Worm (Caenorhabditis elegans) whole organism, L3 larva: ENCODE data around the gene srsx-37.

Source experiments
- R02D3.7 ChIP-seq: fragments of 150-350 bp; optimal IDR thresholded peaks from 2 replicates; lab custom pipeline; 2014; ENCODE audit warnings: missing biosample characterization, missing genetic modification characterization
- ZK546.5 ChIP-seq: sonication (generic microtip); optimal IDR thresholded peaks from 2 replicates; lab custom pipeline; 2017; ENCODE audit warnings: missing biosample characterization, missing genetic modification characterization
- ama-1 ChIP-seq: fragments of 150-350 bp; optimal IDR thresholded peaks from 2 replicates; lab custom pipeline; 2018
- ceh-82 ChIP-seq: fragments of 150-350 bp; optimal IDR thresholded peaks from 2 replicates; lab custom pipeline; 2014; ENCODE audit warnings: missing biosample characterization, missing genetic modification characterization
- ceh-9 ChIP-seq: sonication (generic microtip); optimal IDR thresholded peaks from 2 replicates; lab custom pipeline; 2018; ENCODE audit warnings: missing biosample characterization, missing genetic modification characterization
- egl-27 ChIP-seq: sonication (generic microtip); optimal IDR thresholded peaks from 4 replicates; lab custom pipeline; 2017; ENCODE audit warnings: missing biosample characterization, missing genetic modification reagents, missing genetic modification characterization
- egl-5 ChIP-seq: fragments of 150-350 bp; optimal IDR thresholded peaks from 2 replicates; lab custom pipeline; 2017; ENCODE audit warnings: missing biosample characterization, missing genetic modification reagents, missing genetic modification characterization, inconsistent platforms
- elt-1 ChIP-seq: fragments of 150-350 bp; optimal IDR thresholded peaks from 2 replicates; lab custom pipeline; 2014; ENCODE audit warnings: missing biosample characterization, missing genetic modification characterization
- elt-2 ChIP-seq: sonication (generic microtip); optimal IDR thresholded peaks from 2 replicates; lab custom pipeline; 2016; ENCODE audit warnings: missing genetic modification reagents, mild to moderate bottlenecking, missing genetic modification characterization, missing compliant biosample characterization
- elt-3 ChIP-seq, 3 experiments: fragments of 150-350 bp in 1 of 3; sonication (generic microtip) in 2 of 3; optimal IDR thresholded peaks; 2 replicates in 2 of 3; 4 replicates in 1 of 3; lab custom pipeline; 2014 to 2017; ENCODE audit warnings: missing biosample characterization in 3 of 3, missing genetic modification characterization in 3 of 3
- fkh-10 ChIP-seq: sonication (generic microtip); optimal IDR thresholded peaks from 2 replicates; lab custom pipeline; 2017; ENCODE audit warnings: missing biosample characterization, missing genetic modification reagents, missing genetic modification characterization
- fkh-2 ChIP-seq: fragments of 150-350 bp; optimal IDR thresholded peaks from 2 replicates; lab custom pipeline; 2014; ENCODE audit warnings: missing biosample characterization, missing genetic modification reagents, missing genetic modification characterization
- fos-1 ChIP-seq: fragments of 150-350 bp; optimal IDR thresholded peaks from 2 replicates; lab custom pipeline; 2014; ENCODE audit warnings: missing biosample characterization, missing genetic modification characterization
- hmg-11 ChIP-seq: sonication (generic microtip); optimal IDR thresholded peaks from 2 replicates; lab custom pipeline; 2016; ENCODE audit warnings: missing genetic modification characterization, missing compliant biosample characterization
- jun-1 ChIP-seq: fragments of 150-350 bp; optimal IDR thresholded peaks from 2 replicates; lab custom pipeline; 2014; ENCODE audit warnings: missing biosample characterization, missing genetic modification reagents, missing genetic modification characterization
- lin-39 ChIP-seq: fragments of 150-350 bp; optimal IDR thresholded peaks from 2 replicates; lab custom pipeline; 2018; ENCODE audit warnings: missing biosample characterization, missing genetic modification reagents, missing genetic modification characterization
- lsy-12 ChIP-seq: sonication (generic microtip); optimal IDR thresholded peaks from 2 replicates; lab custom pipeline; 2016; ENCODE audit warnings: mild to moderate bottlenecking, missing genetic modification characterization, missing compliant biosample characterization
- mdl-1 ChIP-seq: fragments of 150-350 bp; optimal IDR thresholded peaks from 2 replicates; lab custom pipeline; 2014; ENCODE audit warnings: missing biosample characterization, missing genetic modification characterization
- mml-1 ChIP-seq: fragments of 150-350 bp; sonication (generic microtip); optimal IDR thresholded peaks from 3 replicates; lab custom pipeline; 2014; ENCODE audit warnings: missing biosample characterization, missing genetic modification characterization
- nfya-1 ChIP-seq: sonication (generic microtip); optimal IDR thresholded peaks from 2 replicates; lab custom pipeline; 2017; ENCODE audit warnings: missing genetic modification characterization, mild to moderate bottlenecking, missing compliant biosample characterization, antibody characterized with exemption, moderate library complexity; ENCODE audit not compliant: insufficient read depth
- nhr-12 ChIP-seq: fragments of 150-350 bp; optimal IDR thresholded peaks from 2 replicates; lab custom pipeline; 2014; ENCODE audit warnings: missing biosample characterization, missing genetic modification characterization
- nhr-237 ChIP-seq: fragments of 150-350 bp; optimal IDR thresholded peaks from 2 replicates; lab custom pipeline; 2014; ENCODE audit warnings: missing biosample characterization, missing genetic modification characterization
- nhr-25 ChIP-seq: sonication (generic microtip); optimal IDR thresholded peaks from 2 replicates; lab custom pipeline; 2017; ENCODE audit warnings: missing biosample characterization, missing genetic modification characterization
- nhr-28 ChIP-seq: fragments of 150-350 bp; optimal IDR thresholded peaks from 2 replicates; lab custom pipeline; 2014; ENCODE audit warnings: missing biosample characterization, missing genetic modification characterization
- nhr-43 ChIP-seq: sonication (generic microtip); optimal IDR thresholded peaks from 2 replicates; lab custom pipeline; 2016; ENCODE audit warnings: mild to moderate bottlenecking, missing genetic modification characterization, missing compliant biosample characterization; ENCODE audit not compliant: poor library complexity, severe bottlenecking
- nhr-67 ChIP-seq: fragments of 150-350 bp; optimal IDR thresholded peaks from 2 replicates; lab custom pipeline; 2014; ENCODE audit warnings: missing biosample characterization, missing genetic modification characterization
- nhr-76 ChIP-seq: fragments of 150-350 bp; sonication (generic microtip); optimal IDR thresholded peaks from 5 replicates; lab custom pipeline; 2014; ENCODE audit warnings: missing biosample characterization, missing genetic modification characterization
- nhr-77 ChIP-seq: fragments of 150-350 bp; optimal IDR thresholded peaks from 2 replicates; lab custom pipeline; 2014; ENCODE audit warnings: missing biosample characterization, missing genetic modification characterization
- pha-4 ChIP-seq: fragments of 150-350 bp; optimal IDR thresholded peaks from 2 replicates; lab custom pipeline; 2014; ENCODE audit warnings: missing biosample characterization, missing genetic modification reagents, missing genetic modification characterization
- pqm-1 ChIP-seq: fragments of 150-350 bp; optimal IDR thresholded peaks from 2 replicates; lab custom pipeline; 2017; ENCODE audit warnings: missing biosample characterization, missing genetic modification characterization, inconsistent platforms
- skn-1 ChIP-seq: fragments of 150-350 bp; optimal IDR thresholded peaks from 2 replicates; lab custom pipeline; 2014; ENCODE audit warnings: missing biosample characterization, missing genetic modification characterization
- snpc-4 ChIP-seq: fragments of 150-350 bp; optimal IDR thresholded peaks from 2 replicates; lab custom pipeline; 2014; ENCODE audit warnings: missing biosample characterization, missing genetic modification characterization
- tbx-2 ChIP-seq: sonication (generic microtip); optimal IDR thresholded peaks from 2 replicates; lab custom pipeline; 2016; ENCODE audit warnings: mild to moderate bottlenecking, missing genetic modification characterization, missing compliant biosample characterization
- unc-62 ChIP-seq: fragments of 150-350 bp; sonication (generic microtip); optimal IDR thresholded peaks from 4 replicates; lab custom pipeline; 2014; ENCODE audit warnings: missing biosample characterization, missing genetic modification reagents, missing genetic modification characterization
- zag-1 ChIP-seq: fragments of 150-350 bp; optimal IDR thresholded peaks from 2 replicates; lab custom pipeline; 2014; ENCODE audit warnings: missing biosample characterization, missing genetic modification characterization
- ztf-4 ChIP-seq: fragments of 150-350 bp; optimal IDR thresholded peaks from 2 replicates; lab custom pipeline; 2014; ENCODE audit warnings: missing biosample characterization, missing genetic modification characterization

The srsx-37 gene

ce11 chrV:15259049-15259448 is at the start of gene srsx-37:
Gene srsx-37 (minus strand): TSS chrV:15259149.
- TF ChIP-seq pqm-1 (tag; lab: Kevin White, UChicago) (no peak), fkh-10 (GFP tag; lab: Kevin White, UChicago) (no peak), nhr-237 (no peak), elt-1 (no peak), nhr-25 (tag; lab: Kevin White, UChicago) (no peak), ZK546.5 (tag; lab: Kevin White, UChicago) (no peak), egl-27 (tag; lab: Kevin White, UChicago) (no peak)

ce11 chrV:15306745-15307144 is 47.8 kb upstream of the srsx-37 start, which contains the start of gene T26H8.4:
Gene T26H8.4 (minus strand): TSS chrV:15306845.
- TF ChIP-seq pqm-1 (tag; lab: Kevin White, UChicago) (no peak), nhr-43 (tag; lab: Kevin White, UChicago) (no peak), egl-5 (tag; lab: Kevin White, UChicago) (no peak), mdl-1 (no peak), hmg-11 (no peak), elt-1 (no peak), fkh-2 (tag; lab: Kevin White, UChicago) (no peak), nhr-12 (tag; lab: Kevin White, UChicago) (no peak), ceh-9 (tag; lab: Kevin White, UChicago) (no peak)

ce11 chrV:15305502-15305901 is 46.6 kb upstream of the srsx-37 start, which contains the start of gene T26H8.5:
Gene T26H8.5 (minus strand): TSS chrV:15305602.
- TF ChIP-seq unc-62 (no peak), ZK546.5 (tag; lab: Kevin White, UChicago) (no peak), tbx-2 (tag; lab: Kevin White, UChicago) (no peak), nhr-28 (tag; lab: Kevin White, UChicago) (no peak), fos-1 (tag; lab: Kevin White, UChicago) (no peak), nhr-43 (tag; lab: Kevin White, UChicago) (no peak), ceh-9 (tag; lab: Kevin White, UChicago) (no peak), ceh-82 (no peak), zag-1 (tag; lab: Kevin White, UChicago) (no peak), nhr-67 (no peak), nhr-12 (tag; lab: Kevin White, UChicago) (no peak)

ce11 chrV:15303625-15304024 is 44.7 kb upstream of the srsx-37 start, which contains the start of gene srx-48:
Gene srx-48 (minus strand): TSS chrV:15303725.
- no peak for TF ChIP-seq jun-1
- no peak for TF ChIP-seq unc-62
- TF ChIP-seq mml-1 (tag; lab: Kevin White, UChicago), result no peak
- no peak for TF ChIP-seq nhr-25 (tag; lab: Kevin White, UChicago)
- TF ChIP-seq lsy-12 (tag; lab: Kevin White, UChicago), result no peak

ce11 chrV:15298597-15298996 is 39.6 kb upstream of the srsx-37 start, which contains the start of gene cpr-3:
Gene cpr-3 (minus strand): TSS chrV:15298700.
- TF ChIP-seq tbx-2 (tag; lab: Kevin White, UChicago), result no peak
- peak; percentile 94 for TF ChIP-seq jun-1
- no peak for TF ChIP-seq nhr-12 (tag; lab: Kevin White, UChicago)
- peak; percentile 99 for TF ChIP-seq pqm-1 (tag; lab: Kevin White, UChicago)
- no peak for TF ChIP-seq zag-1 (tag; lab: Kevin White, UChicago)
- peak; percentile 81 for TF ChIP-seq skn-1 (tag; lab: Kevin White, UChicago)
- TF ChIP-seq fos-1 (tag; lab: Kevin White, UChicago), result peak; percentile 52
- TF ChIP-seq snpc-4 (tag; lab: Kevin White, UChicago), result no peak
- TF ChIP-seq egl-5 (tag; lab: Kevin White, UChicago), result no peak
- peak; percentile 65 for TF ChIP-seq pha-4 (tag; lab: Kevin White, UChicago)
- no peak for TF ChIP-seq nhr-76 (tag; lab: Kevin White, UChicago)
- TF ChIP-seq fkh-10 (GFP tag; lab: Kevin White, UChicago), result no peak
- TF ChIP-seq unc-62, result no peak
- no peak for TF ChIP-seq elt-3 (tag; optimal IDR thresholded peaks at IDR 0.05; lab: Kevin White, UChicago)
- peak; percentile 99 for TF ChIP-seq elt-2 (tag; lab: Kevin White, UChicago)

- TF ChIP-seq R02D3.7 (tag; lab: Kevin White, UChicago), result no peak
- TF ChIP-seq unc-62, result no peak
- TF ChIP-seq ceh-82, result no peak
- no peak for TF ChIP-seq egl-27 (tag; lab: Kevin White, UChicago)
- TF ChIP-seq nhr-77 (tag; lab: Kevin White, UChicago), result no peak
- no peak for TF ChIP-seq ama-1
- TF ChIP-seq zag-1 (tag; lab: Kevin White, UChicago), result no peak
- no peak for TF ChIP-seq pha-4 (tag; lab: Kevin White, UChicago)
- TF ChIP-seq nhr-237, result no peak
- TF ChIP-seq lin-39 (tag; lab: Kevin White, UChicago), result no peak
- no peak for TF ChIP-seq snpc-4 (tag; lab: Kevin White, UChicago)
- no peak for TF ChIP-seq nfya-1 (tag; lab: Kevin White, UChicago)
- no peak for TF ChIP-seq egl-5 (tag; lab: Kevin White, UChicago)
- no peak for TF ChIP-seq nhr-76 (tag; lab: Kevin White, UChicago)
- no peak for TF ChIP-seq tbx-2 (tag; lab: Kevin White, UChicago)
- no peak for TF ChIP-seq fkh-10 (GFP tag; lab: Kevin White, UChicago)
- no peak for TF ChIP-seq elt-2 (tag; lab: Kevin White, UChicago)
- no peak for TF ChIP-seq ztf-4 (tag; lab: Kevin White, UChicago)
- no peak for TF ChIP-seq jun-1
These were observed 34.9 kb upstream of the srsx-37 start, which contains the start of gene str-96 for ce11 chrV:15293865-15294264. Gene str-96 (minus strand): TSS chrV:15293965.
